Worm (Caenorhabditis elegans) whole organism, young adult: ENCODE data around the gene gldi-4.

ENCODE experiments used
- attf-3 ChIP-seq: fragments of 200-800 bp; sonication (Bioruptor generic); conservative IDR thresholded peaks from 2 replicates; pipeline ENCODE4 v1.3.6; 2022; ENCODE audit warnings: missing genetic modification reagents, missing genetic modification characterization, missing compliant biosample characterization
- cebp-1 ChIP-seq, 2 experiments: fragments of 200-800 bp in 1 of 2; sonication (Bioruptor generic) in 1 of 2; sonication (generic microtip) in 1 of 2; IDR thresholded peaks in 1 of 2; optimal IDR thresholded peaks in 1 of 2; 2 replicates each; pipeline versions ENCODE4 v1.3.6 to Lab custom; 2017 to 2022; ENCODE audit warnings: missing compliant biosample characterization in 2 of 2, missing genetic modification characterization in 2 of 2, mild to moderate bottlenecking in 1 of 2, missing genetic modification reagents in 1 of 2, moderate library complexity in 1 of 2
- die-1 ChIP-seq: sonication (generic microtip); optimal IDR thresholded peaks from 2 replicates; lab custom pipeline; 2016; ENCODE audit warnings: missing genotype, mild to moderate bottlenecking, missing genetic modification characterization, missing compliant biosample characterization
- egl-18 ChIP-seq: fragments of 200-800 bp; sonication (Bioruptor generic); IDR thresholded peaks from 2 replicates; pipeline ENCODE4 v1.3.6; 2022; ENCODE audit warnings: missing genetic modification reagents, missing genetic modification characterization, missing compliant biosample characterization
- nfyb-1 ChIP-seq: fragments of 200-800 bp; sonication (Bioruptor generic); IDR thresholded peaks from 2 replicates; pipeline ENCODE4 v1.3.6; 2022; ENCODE audit warnings: missing genetic modification reagents, missing genetic modification characterization, missing compliant biosample characterization
- snpc-3.4 ChIP-seq: sonication (generic microtip); optimal IDR thresholded peaks from 2 replicates; lab custom pipeline; 2017; ENCODE audit warnings: missing genetic modification characterization, mild to moderate bottlenecking, missing compliant biosample characterization, antibody characterized with exemption, moderate library complexity, missing genotype, missing genetic modification reagents

- TF ChIP-seq nfyb-1, result no peak
- TF ChIP-seq die-1, result no peak
- no peak for TF ChIP-seq attf-3 (GFP tag; lab: Robert Waterston, UW)
- no peak for TF ChIP-seq cebp-1 (GFP tag; IDR thresholded peaks at IDR 0.05; lab: Robert Waterston, UW)
- no peak for TF ChIP-seq cebp-1 (tag; optimal IDR thresholded peaks at IDR 0.05; lab: Kevin White, UChicago)
- TF ChIP-seq snpc-3.4 (tag; lab: Kevin White, UChicago), result no peak
- TF ChIP-seq egl-18, result no peak
Measured at ce11 chrIV:7009531-7009930, 7.9 kb upstream of the gldi-4 start, which contains the start of gene C25A8.2.
